Worm (Caenorhabditis elegans): ENCODE results near the gene Y38E10A.8.

Gene Y38E10A.8

ce11 chrII:12603667-12604621 lies 3.1 kb upstream of the Y38E10A.8 start, which contains the start of the genes ceh-100 and lips-15 (continued):
- TF ChIP-seq C34B4.2 (tag; optimal IDR thresholded peaks at IDR 0.05): no peak
- TF ChIP-seq lin-15B (tag; optimal IDR thresholded peaks at IDR 0.05): peak; percentile 76
- no peak for TF ChIP-seq ama-1 (optimal IDR thresholded peaks at IDR 0.05)

- no peak for TF ChIP-seq nhr-76 (tag; optimal IDR thresholded peaks at IDR 0.05)
- no peak for TF ChIP-seq lin-39 (tag; optimal IDR thresholded peaks at IDR 0.05)
- TF ChIP-seq pag-3 (tag; optimal IDR thresholded peaks at IDR 0.05; ENCODE audit: borderline replicate concordance, insufficient read depth): no peak
- TF ChIP-seq pax-3 (tag; optimal IDR thresholded peaks at IDR 0.05): no peak
- TF ChIP-seq snpc-4 (tag; optimal IDR thresholded peaks at IDR 0.05): no peak
- TF ChIP-seq C34B4.2 (tag; optimal IDR thresholded peaks at IDR 0.05): no peak
- no peak for TF ChIP-seq vab-15 (tag; optimal IDR thresholded peaks at IDR 0.05)
- TF ChIP-seq sup-37 (GFP tag; optimal IDR thresholded peaks at IDR 0.05): no peak
- no peak for TF ChIP-seq dpl-1 (GFP tag; optimal IDR thresholded peaks at IDR 0.05)
- no peak for TF ChIP-seq fkh-10 (GFP tag; optimal IDR thresholded peaks at IDR 0.05)
- no peak for TF ChIP-seq hlh-17 (GFP tag; optimal IDR thresholded peaks at IDR 0.05; ENCODE audit: borderline replicate concordance)
- no peak for TF ChIP-seq nhr-20 (tag; optimal IDR thresholded peaks at IDR 0.05)
- TF ChIP-seq unc-86 (tag; optimal IDR thresholded peaks at IDR 0.05): no peak
- TF ChIP-seq egl-27 (tag; optimal IDR thresholded peaks at IDR 0.05): no peak
- TF ChIP-seq efl-1 (optimal IDR thresholded peaks at IDR 0.05): no peak
- no peak for TF ChIP-seq efl-1 (GFP tag; optimal IDR thresholded peaks at IDR 0.05 in 1 of 2)
- TF ChIP-seq nhr-19 (GFP tag; conservative IDR thresholded peaks at IDR 0.05): no peak
- no peak for TF ChIP-seq nhr-90 (tag; optimal IDR thresholded peaks at IDR 0.05; ENCODE audit: poor library complexity)
Measured at ce11 chrII:12606108-12606507, 892 bp upstream of the Y38E10A.8 start.

ce11 chrII:12608653-12609052 lies 1.7 kb downstream of the Y38E10A.8 start, which contains the start of gene Y38E10A.9:
Gene Y38E10A.9, plus strand, starts transcription at chrII:12608953.
- TF ChIP-seq zag-1 (tag; optimal IDR thresholded peaks at IDR 0.05) (no peak), ceh-90 (tag; optimal IDR thresholded peaks at IDR 0.05) (no peak), tlp-1 (tag; optimal IDR thresholded peaks at IDR 0.05) (no peak), ceh-8 (GFP tag; optimal IDR thresholded peaks at IDR 0.05) (no peak), unc-62 (GFP tag; optimal IDR thresholded peaks at IDR 0.05) (no peak), pqm-1 (tag; optimal IDR thresholded peaks at IDR 0.05) (no peak)

- TF ChIP-seq efl-1 (optimal IDR thresholded peaks at IDR 0.05) (no peak), efl-1 (GFP tag; optimal IDR thresholded peaks at IDR 0.05 in 1 of 2) (no peak), elt-3 (tag; optimal IDR thresholded peaks at IDR 0.05) (no peak), sox-4 (tag; optimal IDR thresholded peaks at IDR 0.05) (no peak), nhr-11 (tag; optimal IDR thresholded peaks at IDR 0.05) (no peak), lin-15B (tag; optimal IDR thresholded peaks at IDR 0.05) (no peak), lir-3 (tag; optimal IDR thresholded peaks at IDR 0.05; ENCODE audit: poor library complexity) (no peak), tlp-1 (tag; optimal IDR thresholded peaks at IDR 0.05) (no peak), ceh-8 (GFP tag; optimal IDR thresholded peaks at IDR 0.05) (no peak), mdl-1 (tag; optimal IDR thresholded peaks at IDR 0.05) (no peak), nhr-47 (tag; optimal IDR thresholded peaks at IDR 0.05) (no peak), nhr-77 (tag; optimal IDR thresholded peaks at IDR 0.05) (no peak), zag-1 (tag; optimal IDR thresholded peaks at IDR 0.05) (no peak)
Measured at ce11 chrII:12612218-12612617, 5.2 kb downstream of the Y38E10A.8 start, which contains the start of gene nspe-4. Gene nspe-4, plus strand, starts transcription at chrII:12612518.

Data from whole organism, L1 larva.